Worm (Caenorhabditis elegans) whole organism, midembryonic: ENCODE results near the gene rnf-5.

Experiments
- cog-1 ChIP-seq: sonication (generic microtip); optimal IDR thresholded peaks from 2 replicates; lab custom pipeline; 2016; ENCODE audit warnings: missing genetic modification characterization, missing compliant biosample characterization
- flt-1 ChIP-seq: fragments of 200-800 bp; sonication (Bioruptor generic); IDR thresholded peaks from 2 replicates; pipeline ENCODE4 v1.3.6; 2022; ENCODE audit warnings: missing genetic modification characterization, missing compliant biosample characterization
- med-1 ChIP-seq: sonication (generic microtip); optimal IDR thresholded peaks from 2 replicates; lab custom pipeline; 2017; ENCODE audit warnings: missing genetic modification characterization, mild to moderate bottlenecking, missing compliant biosample characterization, antibody characterized with exemption, missing genetic modification reagents; ENCODE audit not compliant: insufficient read depth
- ref-1 ChIP-seq: fragments of 200-800 bp; sonication (Bioruptor generic); conservative IDR thresholded peaks from 2 replicates; pipeline ENCODE4 v1.3.6; 2022; ENCODE audit warnings: missing genetic modification reagents, missing genetic modification characterization, missing compliant biosample characterization
- tab-1 ChIP-seq: fragments of 200-800 bp; sonication (Bioruptor generic); IDR thresholded peaks from 2 replicates; pipeline ENCODE4 v1.3.6; 2022; ENCODE audit warnings: missing genetic modification characterization, missing compliant biosample characterization
- ztf-23 ChIP-seq: fragments of 200-800 bp; sonication (Bioruptor generic); IDR thresholded peaks from 2 replicates; pipeline ENCODE4 v1.3.6; 2022; ENCODE audit warnings: missing genetic modification reagents, missing genetic modification characterization, missing compliant biosample characterization
- ztf-29 ChIP-seq: fragments of 200-800 bp; sonication (Bioruptor generic); IDR thresholded peaks from 2 replicates; pipeline ENCODE4 v1.3.6; 2022; ENCODE audit warnings: missing genetic modification reagents, missing genetic modification characterization, missing compliant biosample characterization

DNA sequence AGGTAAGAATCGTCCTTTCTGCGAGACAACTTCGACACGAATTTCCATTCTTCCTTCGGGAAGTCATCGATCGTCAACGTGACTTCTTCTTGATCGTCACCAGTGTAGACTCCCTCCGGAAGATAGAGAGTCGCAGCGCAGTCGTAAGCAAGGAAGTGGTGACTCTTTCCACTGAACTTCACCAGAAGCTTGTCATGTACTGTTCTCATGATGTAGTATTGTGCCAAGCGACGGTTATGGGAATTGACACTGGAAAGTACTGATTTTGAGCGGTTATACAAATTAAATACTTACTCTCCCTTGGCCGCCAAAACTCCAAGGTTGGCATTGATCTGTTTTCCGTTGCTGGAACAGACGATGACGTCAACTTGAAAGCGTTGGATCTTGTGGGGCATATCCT, 8.8 kb upstream of the rnf-5 start:
- TF ChIP-seq ref-1 (GFP tag; lab: Robert Waterston, UW): no peak
- TF ChIP-seq med-1: no peak
- TF ChIP-seq flt-1 (GFP tag; lab: Robert Waterston, UW): no peak
- TF ChIP-seq tab-1 (GFP tag; lab: Robert Waterston, UW): no peak
- no peak for TF ChIP-seq ztf-29
- no peak for TF ChIP-seq ztf-23 (GFP tag; lab: Robert Waterston, UW)
- no peak for TF ChIP-seq cog-1
